Fruit fly (Drosophila melanogaster): Measurements from ENCODE around the gene Cht6.

The Cht6 gene

DNA sequence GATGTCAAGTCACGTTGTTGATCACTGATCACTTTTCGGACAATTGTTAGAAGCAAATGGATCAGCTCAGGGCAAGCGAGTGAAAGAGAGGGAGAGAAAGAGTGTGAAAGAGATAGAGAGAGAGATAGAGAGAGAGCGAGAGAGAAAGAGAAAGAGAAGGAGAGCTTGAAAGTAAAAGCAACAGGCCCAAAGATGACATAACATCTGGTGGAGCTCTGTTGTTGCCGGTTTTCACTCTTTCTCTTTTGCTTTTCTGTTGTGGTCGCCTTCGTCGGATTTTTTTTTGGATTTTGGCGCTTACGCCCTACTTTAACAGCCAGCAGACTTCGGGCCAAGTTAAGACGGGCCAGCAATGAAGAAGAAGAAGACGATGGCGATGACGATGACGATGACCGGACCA, 25.6 kb upstream of the Cht6 start:
- TF ChIP-seq pad (GFP tag; optimal IDR thresholded peaks at IDR 0.05) (no peak), bab1 (GFP tag; optimal IDR thresholded peaks at IDR 0.05) (no peak), ovo (GFP tag; optimal IDR thresholded peaks at IDR 0.05) (no peak), cnc (optimal IDR thresholded peaks at IDR 0.05) (no peak), Hr96 (GFP tag; optimal IDR thresholded peaks at IDR 0.05) (no peak), cic (GFP tag; optimal IDR thresholded peaks at IDR 0.05) (no peak), CG1620 (GFP tag; optimal IDR thresholded peaks at IDR 0.05) (no peak), CG33017 (tag; optimal IDR thresholded peaks at IDR 0.05) (no peak), kay (GFP tag; ENCODE audit: borderline replicate concordance) (no peak), CG14711 (tag; optimal IDR thresholded peaks at IDR 0.05) (no peak), toe (GFP tag; optimal IDR thresholded peaks at IDR 0.05) (no peak), Crg-1 (GFP tag; optimal IDR thresholded peaks at IDR 0.05) (no peak), tj (GFP tag; optimal IDR thresholded peaks at IDR 0.05) (no peak), CG12768 (GFP tag; optimal IDR thresholded peaks at IDR 0.05) (no peak), CG5204 (GFP tag; optimal IDR thresholded peaks at IDR 0.05) (no peak), CG7101 (tag; optimal IDR thresholded peaks at IDR 0.05) (no peak), CG7045 (GFP tag; optimal IDR thresholded peaks at IDR 0.05) (no peak), Clk (GFP tag; optimal IDR thresholded peaks at IDR 0.05) (no peak)

DNA sequence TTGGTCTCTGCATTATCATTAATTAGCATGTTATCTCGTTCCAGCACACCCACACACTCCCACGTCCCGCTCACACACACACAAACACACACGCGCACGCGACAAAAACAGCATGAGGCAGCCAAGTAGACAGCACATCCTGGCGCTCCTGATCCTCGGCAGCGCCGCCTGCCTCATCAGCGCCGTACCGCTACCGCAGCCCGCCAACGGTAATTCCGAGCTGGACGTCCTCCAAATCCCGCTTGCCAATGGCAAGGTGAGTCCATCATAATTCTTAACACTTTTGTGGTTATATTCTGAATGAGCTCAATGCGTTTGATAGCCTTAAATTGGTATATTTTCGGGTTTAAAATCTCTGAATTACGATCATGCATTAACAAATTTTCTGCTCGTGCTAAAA, 23.7 kb upstream of the Cht6 start:
- TF ChIP-seq pad (GFP tag; optimal IDR thresholded peaks at IDR 0.05): no peak
- no peak for TF ChIP-seq CG14711 (tag; optimal IDR thresholded peaks at IDR 0.05)
- no peak for TF ChIP-seq toe (GFP tag; optimal IDR thresholded peaks at IDR 0.05)
- no peak for TF ChIP-seq CG7101 (tag; optimal IDR thresholded peaks at IDR 0.05)
- no peak for TF ChIP-seq Hr96 (GFP tag; optimal IDR thresholded peaks at IDR 0.05)
- no peak for TF ChIP-seq CG12768 (GFP tag; optimal IDR thresholded peaks at IDR 0.05)
- no peak for TF ChIP-seq CG7045 (GFP tag; optimal IDR thresholded peaks at IDR 0.05)
- no peak for TF ChIP-seq Clk (GFP tag; optimal IDR thresholded peaks at IDR 0.05)
- TF ChIP-seq kay (GFP tag; ENCODE audit: borderline replicate concordance): no peak
- no peak for TF ChIP-seq cnc (optimal IDR thresholded peaks at IDR 0.05)
- TF ChIP-seq ovo (GFP tag; optimal IDR thresholded peaks at IDR 0.05): no peak
- no peak for TF ChIP-seq CG1620 (GFP tag; optimal IDR thresholded peaks at IDR 0.05)
- TF ChIP-seq Mnt (GFP tag; optimal IDR thresholded peaks at IDR 0.05): no peak
- TF ChIP-seq tj (GFP tag; optimal IDR thresholded peaks at IDR 0.05): no peak
- no peak for TF ChIP-seq CG33017 (tag; optimal IDR thresholded peaks at IDR 0.05)
- no peak for TF ChIP-seq CG11617 (GFP tag; optimal IDR thresholded peaks at IDR 0.05)

DNA sequence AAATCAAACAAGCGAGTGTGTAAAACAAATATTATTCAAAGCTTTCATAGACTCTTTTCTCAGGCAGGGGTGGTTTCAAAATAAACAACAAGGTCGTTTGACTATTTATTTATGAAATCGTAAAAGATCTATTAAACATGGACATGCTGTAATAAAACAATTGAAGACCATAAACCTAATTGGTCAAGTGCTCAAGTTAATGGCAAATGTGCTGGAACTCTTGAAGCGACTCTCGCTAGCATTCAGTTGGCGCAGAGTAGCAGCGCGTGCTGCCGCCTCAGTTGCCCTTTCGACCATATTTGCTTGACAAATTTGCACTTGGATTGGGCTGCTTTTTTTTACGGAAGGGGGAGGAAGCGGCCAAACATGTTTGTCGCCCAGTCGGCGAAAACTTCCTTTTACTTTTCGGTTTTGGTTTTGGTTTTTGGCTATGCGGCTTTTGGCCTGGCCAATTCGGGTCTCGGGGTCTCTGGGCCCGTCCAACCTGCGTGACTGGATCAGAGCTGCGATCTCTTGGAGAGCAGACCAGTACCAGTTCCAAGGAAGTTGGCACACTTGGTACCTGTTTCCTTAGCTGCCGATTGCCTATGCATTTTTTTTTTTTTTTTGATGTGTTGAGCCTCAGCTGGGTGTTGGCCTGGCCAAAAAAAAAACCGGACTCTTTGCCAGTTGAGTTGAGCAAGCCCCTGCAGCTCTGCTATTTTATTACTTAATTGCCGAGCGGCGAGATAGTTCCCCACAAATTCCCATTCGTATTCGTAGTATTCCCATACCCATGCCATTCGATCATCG, 23.0 kb upstream of the Cht6 start:
- no peak for TF ChIP-seq pad (GFP tag; optimal IDR thresholded peaks at IDR 0.05)
- TF ChIP-seq CG14711 (tag; optimal IDR thresholded peaks at IDR 0.05): no peak
- TF ChIP-seq CG7101 (tag; optimal IDR thresholded peaks at IDR 0.05): no peak
- TF ChIP-seq CG11617 (GFP tag; optimal IDR thresholded peaks at IDR 0.05): no peak
- TF ChIP-seq bab1 (GFP tag; optimal IDR thresholded peaks at IDR 0.05): no peak
- TF ChIP-seq Clk (GFP tag; optimal IDR thresholded peaks at IDR 0.05): no peak
- no peak for TF ChIP-seq CG7045 (GFP tag; optimal IDR thresholded peaks at IDR 0.05)
- TF ChIP-seq tj (GFP tag; optimal IDR thresholded peaks at IDR 0.05): no peak
- no peak for TF ChIP-seq CG12768 (GFP tag; optimal IDR thresholded peaks at IDR 0.05)
- no peak for TF ChIP-seq Crg-1 (GFP tag; optimal IDR thresholded peaks at IDR 0.05)
- no peak for TF ChIP-seq cic (GFP tag; optimal IDR thresholded peaks at IDR 0.05)
- TF ChIP-seq Mnt (GFP tag; optimal IDR thresholded peaks at IDR 0.05): no peak
- TF ChIP-seq kay (GFP tag; ENCODE audit: borderline replicate concordance): no peak
- TF ChIP-seq Hr96 (GFP tag; optimal IDR thresholded peaks at IDR 0.05): no peak

DNA sequence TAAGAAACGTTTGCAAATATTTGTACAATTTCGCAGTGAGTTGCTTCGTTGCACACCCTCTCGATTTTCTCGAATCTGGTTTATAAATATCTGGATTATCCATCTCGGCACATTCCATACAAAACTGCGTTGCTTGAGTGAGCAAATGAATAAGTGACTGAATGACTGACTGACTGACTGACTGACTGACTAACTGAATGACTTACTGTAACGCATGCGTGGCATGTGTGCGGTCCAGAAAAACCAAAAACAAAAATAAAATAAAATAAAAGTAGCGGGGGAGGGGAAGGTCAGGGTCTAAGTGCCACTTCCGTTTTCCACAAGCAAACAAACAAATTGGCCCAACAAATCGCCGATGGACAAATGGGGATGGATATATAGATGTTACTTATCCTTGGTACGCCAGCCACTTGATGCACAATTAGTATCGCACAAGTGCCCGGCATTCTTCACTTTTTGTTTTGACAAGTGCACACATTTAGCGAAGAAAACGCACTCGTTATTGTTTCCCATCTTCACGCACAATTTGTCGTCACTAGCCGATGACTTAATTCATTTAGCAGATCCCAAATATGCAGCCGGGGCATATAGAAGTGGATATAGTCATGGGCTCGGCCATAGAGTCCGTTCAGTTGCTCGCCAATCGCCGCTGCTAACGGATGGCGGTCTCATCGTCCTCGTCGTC, 7.9 kb upstream of the Cht6 start, which contains the start of gene CG33557:
Gene CG33557, plus strand, starts transcription at position 635 of the 685 bp plus-strand sequence.
- TF ChIP-seq cic (GFP tag; optimal IDR thresholded peaks at IDR 0.05): no peak
- no peak for TF ChIP-seq Mnt (GFP tag; optimal IDR thresholded peaks at IDR 0.05)

DNA sequence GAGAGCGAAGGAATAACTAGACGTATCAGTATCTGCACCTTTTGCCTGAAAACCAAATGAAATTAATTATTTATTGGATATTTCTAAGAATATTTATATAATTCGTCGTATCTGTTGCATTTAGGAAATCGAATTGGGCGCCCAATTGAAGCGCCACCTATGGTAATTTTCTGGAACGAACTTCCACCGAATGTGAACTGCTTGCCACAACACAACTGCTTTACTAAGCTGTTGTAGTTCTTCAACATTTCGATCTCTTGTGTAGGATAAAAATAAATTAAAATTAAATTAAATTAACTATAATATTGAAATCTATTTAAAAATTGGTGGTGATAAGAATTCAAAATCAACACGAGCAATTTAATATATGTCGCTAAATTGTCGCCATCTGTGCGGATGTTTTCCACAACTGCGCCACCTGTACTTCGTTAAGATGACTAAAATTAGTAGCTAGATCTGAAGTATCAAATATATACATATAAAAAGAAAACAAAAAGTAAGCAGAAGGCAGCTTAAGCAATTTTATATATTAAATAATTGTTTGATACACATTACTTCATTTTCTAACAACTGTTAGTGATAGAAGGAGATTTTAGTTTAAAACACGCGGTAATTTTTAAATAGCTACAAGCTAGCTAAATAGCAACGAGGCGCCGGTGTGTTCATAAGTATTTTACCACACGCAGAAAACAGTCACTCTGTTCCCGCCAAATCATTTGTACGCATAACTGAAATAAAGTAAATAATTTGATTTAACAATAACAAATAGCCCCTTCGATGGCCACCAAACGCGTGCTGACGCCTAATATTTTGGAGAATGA, 6.6 kb upstream of the Cht6 start, which contains the start of gene Dna2:
Gene Dna2, plus strand, starts transcription at position 688 of the 821 bp plus-strand sequence.
- peak; percentile 18 for TF ChIP-seq Hr96 (GFP tag; optimal IDR thresholded peaks at IDR 0.05)
- peak; percentile 12 for TF ChIP-seq Crg-1 (GFP tag; optimal IDR thresholded peaks at IDR 0.05)
- no peak for TF ChIP-seq toe (GFP tag; optimal IDR thresholded peaks at IDR 0.05)
- TF ChIP-seq Clk (GFP tag; optimal IDR thresholded peaks at IDR 0.05): no peak
- TF ChIP-seq CG7045 (GFP tag; optimal IDR thresholded peaks at IDR 0.05): no peak
- TF ChIP-seq cnc (optimal IDR thresholded peaks at IDR 0.05): no peak
- TF ChIP-seq CG1620 (GFP tag; optimal IDR thresholded peaks at IDR 0.05): no peak
- TF ChIP-seq CG33017 (tag; optimal IDR thresholded peaks at IDR 0.05): no peak
- no peak for TF ChIP-seq bab1 (GFP tag; optimal IDR thresholded peaks at IDR 0.05)
- TF ChIP-seq CG12768 (GFP tag; optimal IDR thresholded peaks at IDR 0.05): no peak
- no peak for TF ChIP-seq CG7101 (tag; optimal IDR thresholded peaks at IDR 0.05)
- TF ChIP-seq pad (GFP tag; optimal IDR thresholded peaks at IDR 0.05): peak; percentile 0
- no peak for TF ChIP-seq CG14711 (tag; optimal IDR thresholded peaks at IDR 0.05)
- no peak for TF ChIP-seq CG11617 (GFP tag; optimal IDR thresholded peaks at IDR 0.05)
- TF ChIP-seq CG5204 (GFP tag; optimal IDR thresholded peaks at IDR 0.05): no peak
- no peak for TF ChIP-seq ovo (GFP tag; optimal IDR thresholded peaks at IDR 0.05)
- no peak for TF ChIP-seq kay (GFP tag; ENCODE audit: borderline replicate concordance)

Measured in whole organism, adult.